Worm (Caenorhabditis elegans) whole organism, young adult: ENCODE results near the gene F38B2.4.

Source experiments
- B0019.2 ChIP-seq: fragments of 200-800 bp; sonication (Bioruptor generic); conservative IDR thresholded peaks from 2 replicates; pipeline ENCODE4 v1.3.6; 2022; ENCODE audit warnings: missing genetic modification reagents, missing genetic modification characterization, missing compliant biosample characterization
- B0035.1 ChIP-seq: sonication (generic microtip); optimal IDR thresholded peaks from 2 replicates; lab custom pipeline; 2016; ENCODE audit warnings: missing genetic modification characterization, mild to moderate bottlenecking, missing compliant biosample characterization, missing genotype, missing genetic modification reagents
- D2030.7 ChIP-seq: fragments of 200-800 bp; sonication (Bioruptor generic); IDR thresholded peaks from 2 replicates; pipeline ENCODE4 v1.3.6; 2022; ENCODE audit warnings: missing genetic modification reagents, missing genetic modification characterization, missing compliant biosample characterization
- K11D2.4 ChIP-seq: fragments of 200-800 bp; sonication (Bioruptor generic); IDR thresholded peaks from 2 replicates; pipeline ENCODE4 v1.3.6; 2022; ENCODE audit warnings: missing genetic modification reagents, missing genetic modification characterization, missing compliant biosample characterization
- T07F8.4 ChIP-seq: sonication (generic microtip); optimal IDR thresholded peaks from 2 replicates; lab custom pipeline; 2016; ENCODE audit warnings: mild to moderate bottlenecking, missing genetic modification characterization, moderate library complexity, missing compliant biosample characterization
- ama-1 ChIP-seq, 3 experiments: fragments of 150-350 bp in 1 of 3; sonication (generic microtip) in 2 of 3; optimal IDR thresholded peaks; 2 replicates each; lab custom pipeline; 2014 to 2018; ENCODE audit warnings: missing biosample characterization in 2 of 3, missing genetic modification characterization in 2 of 3, missing genetic modification reagents in 2 of 3
- aptf-3 ChIP-seq: fragments of 200-800 bp; sonication (Bioruptor generic); IDR thresholded peaks from 2 replicates; pipeline ENCODE4 v1.3.6; 2022; ENCODE audit warnings: missing genetic modification characterization, missing compliant biosample characterization
- attf-3 ChIP-seq: fragments of 200-800 bp; sonication (Bioruptor generic); conservative IDR thresholded peaks from 2 replicates; pipeline ENCODE4 v1.3.6; 2022; ENCODE audit warnings: missing genetic modification reagents, missing genetic modification characterization, missing compliant biosample characterization
- bed-1 ChIP-seq: fragments of 200-800 bp; sonication (Bioruptor generic); IDR thresholded peaks from 2 replicates; pipeline ENCODE4 v1.3.6; 2022; ENCODE audit warnings: missing genetic modification reagents, missing genetic modification characterization, missing compliant biosample characterization
- ceh-100 ChIP-seq: fragments of 200-800 bp; sonication (Bioruptor generic); IDR thresholded peaks from 2 replicates; pipeline ENCODE4 v1.3.6; 2022; ENCODE audit warnings: missing genetic modification reagents, missing genetic modification characterization, missing compliant biosample characterization
- ceh-40 ChIP-seq: fragments of 200-800 bp; sonication (Bioruptor generic); IDR thresholded peaks from 2 replicates; pipeline ENCODE4 v1.3.6; 2022; ENCODE audit warnings: missing genetic modification characterization, missing compliant biosample characterization
- ceh-58 ChIP-seq: fragments of 200-800 bp; sonication (Bioruptor generic); IDR thresholded peaks from 2 replicates; pipeline ENCODE4 v1.3.6; 2022; ENCODE audit warnings: missing genetic modification characterization, missing compliant biosample characterization
- ceh-79 ChIP-seq: sonication (generic microtip); optimal IDR thresholded peaks from 2 replicates; lab custom pipeline; 2017; ENCODE audit warnings: mild to moderate bottlenecking, missing genetic modification characterization, missing compliant biosample characterization
- dpff-1 ChIP-seq: sonication (generic microtip); optimal IDR thresholded peaks from 2 replicates; lab custom pipeline; 2017; ENCODE audit warnings: mild to moderate bottlenecking, missing genetic modification characterization, missing compliant biosample characterization
- ekl-4 ChIP-seq: fragments of 200-800 bp; sonication (Bioruptor generic); IDR thresholded peaks from 2 replicates; pipeline ENCODE4 v1.3.6; 2022; ENCODE audit warnings: missing genetic modification reagents, missing genetic modification characterization, missing compliant biosample characterization
- ets-4 ChIP-seq: fragments of 200-800 bp; sonication (Bioruptor generic); optimal IDR thresholded peaks from 2 replicates; lab custom pipeline; 2018; ENCODE audit warnings: mild to moderate bottlenecking, missing genetic modification characterization, missing compliant biosample characterization
- fkh-3 ChIP-seq: sonication (generic microtip); optimal IDR thresholded peaks from 2 replicates; lab custom pipeline; 2016; ENCODE audit warnings: mild to moderate bottlenecking, missing genetic modification characterization, missing compliant biosample characterization
- gei-17 ChIP-seq: fragments of 200-800 bp; sonication (Bioruptor generic); optimal IDR thresholded peaks from 2 replicates; lab custom pipeline; 2018; ENCODE audit warnings: mild to moderate bottlenecking, missing genetic modification characterization, missing compliant biosample characterization
- him-1 ChIP-seq: sonication (generic microtip); optimal IDR thresholded peaks from 2 replicates; lab custom pipeline; 2016; ENCODE audit warnings: missing genotype, missing genetic modification reagents, missing genetic modification characterization, missing compliant biosample characterization
- hlh-12 ChIP-seq: sonication (generic microtip); optimal IDR thresholded peaks from 2 replicates; lab custom pipeline; 2016; ENCODE audit warnings: missing genetic modification characterization, missing compliant biosample characterization
- hlh-26 ChIP-seq: fragments of 200-800 bp; sonication (Bioruptor generic); conservative IDR thresholded peaks from 2 replicates; pipeline ENCODE4 v1.3.6; 2022; ENCODE audit warnings: missing genetic modification reagents, missing genetic modification characterization, missing compliant biosample characterization
- hrde-1 ChIP-seq: sonication (generic microtip); optimal IDR thresholded peaks from 2 replicates; lab custom pipeline; 2016; ENCODE audit warnings: missing genetic modification characterization, mild to moderate bottlenecking, missing compliant biosample characterization, moderate library complexity, missing genotype, missing genetic modification reagents, borderline replicate concordance
- let-607 ChIP-seq, 2 experiments: fragments of 200-800 bp in 1 of 2; sonication (Bioruptor generic) in 1 of 2; sonication (generic microtip) in 1 of 2; optimal IDR thresholded peaks; 2 replicates each; lab custom pipeline; 2016 to 2018; ENCODE audit warnings: mild to moderate bottlenecking in 2 of 2, missing compliant biosample characterization in 2 of 2, missing genetic modification characterization in 2 of 2, moderate library complexity in 2 of 2, missing genotype in 1 of 2
- lin-26 ChIP-seq: fragments of 200-800 bp; sonication (Bioruptor generic); IDR thresholded peaks from 2 replicates; pipeline ENCODE4 v1.3.6; 2022; ENCODE audit warnings: missing genetic modification reagents, missing genetic modification characterization, missing compliant biosample characterization
- lir-1 ChIP-seq: fragments of 200-800 bp; sonication (Bioruptor generic); conservative IDR thresholded peaks from 2 replicates; pipeline ENCODE4 v1.3.6; 2022; ENCODE audit warnings: missing genetic modification reagents, missing genetic modification characterization, missing compliant biosample characterization
- madf-10 ChIP-seq: sonication (generic microtip); optimal IDR thresholded peaks from 2 replicates; lab custom pipeline; 2016; ENCODE audit warnings: mild to moderate bottlenecking, missing genetic modification characterization, missing compliant biosample characterization
- madf-3 ChIP-seq: fragments of 200-800 bp; sonication (Bioruptor generic); IDR thresholded peaks from 2 replicates; pipeline ENCODE4 v1.3.6; 2022; ENCODE audit warnings: missing genetic modification reagents, missing genetic modification characterization, missing compliant biosample characterization
- madf-8 ChIP-seq: fragments of 200-800 bp; sonication (Bioruptor generic); conservative IDR thresholded peaks from 2 replicates; pipeline ENCODE4 v1.3.6; 2022; ENCODE audit warnings: missing genetic modification reagents, missing genetic modification characterization, missing compliant biosample characterization
- mes-4 ChIP-seq: sonication (generic microtip); optimal IDR thresholded peaks from 2 replicates; lab custom pipeline; 2016; ENCODE audit warnings: missing genotype, missing genetic modification characterization, missing compliant biosample characterization
- mxl-1 ChIP-seq: sonication (generic microtip); optimal IDR thresholded peaks from 2 replicates; lab custom pipeline; 2016; ENCODE audit warnings: missing genetic modification characterization, missing compliant biosample characterization
- nfya-2 ChIP-seq: fragments of 200-800 bp; sonication (Bioruptor generic); IDR thresholded peaks from 2 replicates; pipeline ENCODE4 v1.3.6; 2022; ENCODE audit warnings: missing genetic modification reagents, missing genetic modification characterization, missing compliant biosample characterization
- nhr-80 ChIP-seq: sonication (generic microtip); optimal IDR thresholded peaks from 2 replicates; lab custom pipeline; 2016; ENCODE audit warnings: missing genetic modification characterization, missing compliant biosample characterization
- pbrm-1 ChIP-seq: fragments of 200-800 bp; sonication (Bioruptor generic); IDR thresholded peaks from 2 replicates; pipeline ENCODE4 v1.3.6; 2022; ENCODE audit warnings: missing genetic modification reagents, missing genetic modification characterization, missing compliant biosample characterization
- snpc-3.4 ChIP-seq: sonication (generic microtip); optimal IDR thresholded peaks from 2 replicates; lab custom pipeline; 2017; ENCODE audit warnings: missing genetic modification characterization, mild to moderate bottlenecking, missing compliant biosample characterization, antibody characterized with exemption, moderate library complexity, missing genotype, missing genetic modification reagents
- ztf-25 ChIP-seq: fragments of 200-800 bp; sonication (Bioruptor generic); IDR thresholded peaks from 2 replicates; pipeline ENCODE4 v1.3.6; 2022; ENCODE audit warnings: missing genetic modification reagents, missing genetic modification characterization, missing compliant biosample characterization
- ztf-28 ChIP-seq: fragments of 200-800 bp; sonication (Bioruptor generic); IDR thresholded peaks from 2 replicates; pipeline ENCODE4 v1.3.6; 2022; ENCODE audit warnings: missing genetic modification reagents, missing genetic modification characterization, missing compliant biosample characterization
- ztf-3 ChIP-seq: fragments of 200-800 bp; sonication (Bioruptor generic); optimal IDR thresholded peaks from 2 replicates; lab custom pipeline; 2018; ENCODE audit warnings: mild to moderate bottlenecking, missing genetic modification characterization, missing compliant biosample characterization

Gene F38B2.4

DNA sequence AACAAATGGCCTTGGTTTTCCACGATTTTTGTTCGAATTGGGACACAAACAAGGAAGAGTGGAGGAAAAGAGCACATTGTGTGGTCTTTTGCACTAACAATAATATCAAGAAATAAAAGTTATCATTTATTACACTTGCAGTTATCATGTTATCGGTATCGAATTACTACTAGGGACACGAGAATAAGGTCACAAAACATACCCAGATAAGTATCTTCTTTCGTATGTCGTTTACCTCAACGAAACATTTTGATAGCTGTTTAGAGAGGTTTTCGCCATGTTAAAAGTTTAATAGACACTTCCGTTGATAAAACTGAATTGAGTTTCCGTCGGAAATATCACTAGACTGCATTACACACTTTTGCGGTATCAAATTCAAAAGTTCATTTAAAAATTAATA is 36.5 kb downstream of the F38B2.4 start:
- TF ChIP-seq ceh-79 (no peak), nhr-80 (tag; lab: Kevin White, UChicago) (no peak), madf-8 (no peak), madf-10 (tag; lab: Kevin White, UChicago) (no peak), ceh-40 (GFP tag; lab: Robert Waterston, UW) (no peak), B0035.1 (tag; lab: Kevin White, UChicago) (no peak), ets-4 (GFP tag; lab: Kevin White, UChicago) (no peak), D2030.7 (GFP tag; lab: Robert Waterston, UW) (no peak), fkh-3 (no peak), dpff-1 (tag; lab: Kevin White, UChicago) (no peak), lir-1 (no peak), ekl-4 (GFP tag; lab: Robert Waterston, UW) (no peak), mxl-1 (tag; lab: Kevin White, UChicago) (no peak), hlh-26 (GFP tag; lab: Robert Waterston, UW) (no peak), ceh-58 (GFP tag; lab: Robert Waterston, UW) (no peak)

DNA sequence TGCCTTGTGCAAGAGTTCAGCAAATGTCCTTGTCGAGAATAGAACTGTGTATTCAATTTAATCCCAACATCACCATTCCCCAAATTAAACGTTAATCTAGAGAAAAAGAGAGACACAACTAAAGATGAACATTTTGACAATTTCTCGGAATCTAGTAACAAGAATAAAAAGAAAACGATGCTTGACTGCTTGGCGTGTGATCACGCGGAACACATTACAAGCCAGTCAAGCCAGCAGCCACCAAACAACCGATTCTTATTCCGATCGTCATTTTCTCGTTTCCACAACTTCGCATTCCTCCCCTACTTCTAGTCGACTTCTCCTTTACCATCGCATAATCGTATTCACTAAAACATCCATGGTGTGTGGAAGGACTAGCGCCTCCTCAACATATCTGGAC is 38.1 kb downstream of the F38B2.4 start:
- TF ChIP-seq him-1 (tag; lab: Kevin White, UChicago) (no peak), T07F8.4 (tag; lab: Kevin White, UChicago) (no peak), bed-1 (0 out of 2 replicates have a peak, but pooled peaks have one; percentile 26), mxl-1 (tag; lab: Kevin White, UChicago) (no peak)

DNA sequence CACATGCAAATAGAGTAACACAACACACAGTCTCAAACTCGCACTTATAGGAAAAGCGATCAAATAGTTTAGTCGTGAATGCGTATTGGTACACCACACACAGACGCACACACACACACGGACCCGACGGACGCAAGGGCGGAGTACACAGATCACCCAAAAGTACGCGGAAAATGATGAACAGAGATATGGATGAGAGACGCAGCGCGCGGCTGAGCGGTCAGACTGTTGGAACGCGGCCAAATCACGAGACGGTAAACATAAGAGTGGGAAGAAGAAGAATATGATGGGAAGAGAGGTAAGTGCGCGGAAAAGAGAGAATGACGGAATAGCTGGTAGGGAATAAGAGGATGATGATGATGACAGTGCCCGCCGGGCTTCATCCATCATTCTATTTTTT is 39.4 kb downstream of the F38B2.4 start:
- TF ChIP-seq hrde-1 (tag; lab: Kevin White, UChicago): no peak
- TF ChIP-seq lin-26 (GFP tag; lab: Robert Waterston, UW): peak; percentile 39; the same call in 1 of the 2 replicates
- no peak for TF ChIP-seq attf-3 (GFP tag; lab: Robert Waterston, UW)
- no peak for TF ChIP-seq gei-17 (GFP tag; lab: Kevin White, UChicago)
- no peak for TF ChIP-seq let-607 (tag; optimal IDR thresholded peaks at IDR 0.05; lab: Kevin White, UChicago)
- no peak for TF ChIP-seq pbrm-1 (GFP tag; lab: Robert Waterston, UW)

DNA sequence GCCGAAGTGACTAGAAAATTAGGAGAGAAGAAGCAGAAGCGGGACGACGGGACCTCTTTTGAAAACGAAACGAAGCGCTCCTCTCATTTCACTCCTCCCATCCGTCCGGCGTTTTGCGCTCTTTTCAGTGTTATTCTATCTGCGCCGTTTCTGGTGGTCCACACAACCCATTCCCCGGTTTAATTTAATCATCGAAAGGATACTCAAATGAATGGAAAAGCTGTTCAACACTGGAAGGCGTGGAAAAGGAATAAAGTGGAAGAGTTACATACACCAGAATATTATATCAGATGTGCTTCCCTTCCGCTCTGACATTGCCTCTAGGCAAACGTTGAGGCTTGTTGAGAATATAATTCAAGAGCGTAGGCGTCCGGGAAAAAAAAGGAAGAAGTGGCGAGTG is 42.5 kb downstream of the F38B2.4 start:
- TF ChIP-seq madf-8 (no peak), mes-4 (no peak), madf-3 (GFP tag; lab: Robert Waterston, UW) (no peak), hlh-12 (tag; lab: Kevin White, UChicago) (no peak)

DNA sequence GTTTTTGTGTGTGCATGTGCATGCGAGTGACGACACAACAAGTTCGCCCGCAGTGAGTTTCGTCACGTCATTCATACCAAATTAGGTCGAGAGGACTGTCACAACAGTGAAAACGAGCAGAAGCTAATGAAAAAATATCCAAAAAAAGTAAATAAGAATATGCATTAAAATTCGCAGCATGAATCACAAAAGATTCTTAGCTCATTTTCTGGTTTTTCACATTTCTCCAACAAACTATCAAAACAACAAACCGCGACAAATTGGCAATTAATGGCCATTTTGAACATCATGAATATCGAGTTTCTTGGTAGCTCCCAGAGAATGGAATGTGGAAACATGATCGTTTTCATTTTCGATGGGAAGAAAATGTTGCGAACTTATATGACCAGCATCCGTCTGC is 43.9 kb downstream of the F38B2.4 start:
- TF ChIP-seq gei-17 (GFP tag; lab: Kevin White, UChicago) (no peak), ama-1 (optimal IDR thresholded peaks at IDR 0.05; lab: Kevin White, UChicago) (no peak), ama-1 (GFP tag; optimal IDR thresholded peaks at IDR 0.05; lab: Kevin White, UChicago) (no peak), ztf-25 (GFP tag; lab: Robert Waterston, UW) (no peak), ceh-100 (GFP tag; lab: Robert Waterston, UW) (no peak), B0019.2 (GFP tag; lab: Robert Waterston, UW) (no peak), K11D2.4 (GFP tag; lab: Robert Waterston, UW) (no peak), snpc-3.4 (tag; lab: Kevin White, UChicago) (no peak), aptf-3 (GFP tag; lab: Robert Waterston, UW) (no peak), nfya-2 (no peak), ztf-28 (GFP tag; lab: Robert Waterston, UW) (no peak), ztf-3 (GFP tag; lab: Kevin White, UChicago) (no peak), dpff-1 (tag; lab: Kevin White, UChicago) (no peak)
